Worm (Caenorhabditis elegans) whole organism, L4 larva: ENCODE measurements around the gene Y43F8B.3.

ENCODE experiments used
- F37D6.2 ChIP-seq: sonication (generic microtip); optimal IDR thresholded peaks from 2 replicates; lab custom pipeline; 2016; ENCODE audit warnings: mild to moderate bottlenecking, missing genetic modification characterization, missing compliant biosample characterization
- F49E8.2 ChIP-seq: sonication (generic microtip); optimal IDR thresholded peaks from 2 replicates; lab custom pipeline; 2016; ENCODE audit warnings: missing compliant biosample characterization, mild to moderate bottlenecking, missing genetic modification characterization, borderline replicate concordance
- R02D3.7 ChIP-seq: fragments of 150-350 bp; sonication (generic microtip); optimal IDR thresholded peaks from 3 replicates; lab custom pipeline; 2014; ENCODE audit warnings: missing biosample characterization, missing genetic modification characterization
- T20F7.1 ChIP-seq: fragments of 200-800 bp; sonication (Bioruptor generic); optimal IDR thresholded peaks from 2 replicates; lab custom pipeline; 2018; ENCODE audit warnings: mild to moderate bottlenecking, missing genetic modification characterization, missing compliant biosample characterization
- Y105C5A.15 ChIP-seq: fragments of 200-800 bp; sonication (Bioruptor generic); IDR thresholded peaks from 2 replicates; pipeline ENCODE4 v1.3.6; 2022; ENCODE audit warnings: missing genetic modification characterization, missing compliant biosample characterization
- Y5F2A.4 ChIP-seq: fragments of 200-800 bp; sonication (Bioruptor generic); optimal IDR thresholded peaks from 2 replicates; lab custom pipeline; 2018; ENCODE audit warnings: mild to moderate bottlenecking, missing genetic modification characterization, missing compliant biosample characterization
- ZK337.2 ChIP-seq: fragments of 200-800 bp; sonication (Bioruptor generic); IDR thresholded peaks from 2 replicates; pipeline ENCODE4 v1.3.6; 2022; ENCODE audit warnings: missing genetic modification reagents, missing genetic modification characterization, missing compliant biosample characterization
- ZK546.5 ChIP-seq, 2 experiments: sonication (generic microtip); optimal IDR thresholded peaks; 2 replicates each; lab custom pipeline; 2017; ENCODE audit warnings: missing biosample characterization in 2 of 2, missing genetic modification characterization in 2 of 2
- attf-4 ChIP-seq: sonication (generic microtip); optimal IDR thresholded peaks from 3 replicates; lab custom pipeline; 2017; ENCODE audit warnings: missing biosample characterization, missing genetic modification characterization
- ceh-20 ChIP-seq: fragments of 200-800 bp; sonication (Bioruptor generic); IDR thresholded peaks from 2 replicates; pipeline ENCODE4 v1.3.6; 2022; ENCODE audit warnings: missing genetic modification reagents, missing genetic modification characterization, missing compliant biosample characterization
- ceh-44 ChIP-seq: fragments of 200-800 bp; sonication (Bioruptor generic); IDR thresholded peaks from 2 replicates; pipeline ENCODE4 v1.3.6; 2022; ENCODE audit warnings: missing genetic modification reagents, missing genetic modification characterization, missing compliant biosample characterization
- daf-16 ChIP-seq, 3 experiments: sonication (generic microtip); optimal IDR thresholded peaks; 2 replicates each; lab custom pipeline; 2016 to 2017; ENCODE audit warnings: missing genetic modification characterization in 3 of 3, missing genetic modification reagents in 3 of 3, mild to moderate bottlenecking in 2 of 3, missing compliant biosample characterization in 2 of 3, missing biosample characterization in 1 of 3, moderate library complexity in 1 of 3
- dmd-6 ChIP-seq: fragments of 200-800 bp; sonication (Bioruptor generic); IDR thresholded peaks from 2 replicates; pipeline ENCODE4 v1.3.6; 2022; ENCODE audit warnings: missing genetic modification reagents, missing genetic modification characterization, missing compliant biosample characterization
- dmd-8 ChIP-seq: fragments of 200-800 bp; sonication (Bioruptor generic); IDR thresholded peaks from 2 replicates; pipeline ENCODE4 v1.3.6; 2022; ENCODE audit warnings: missing genetic modification characterization, missing compliant biosample characterization
- dpl-1 ChIP-seq: fragments of 150-350 bp; optimal IDR thresholded peaks from 2 replicates; lab custom pipeline; 2014; ENCODE audit warnings: missing biosample characterization, missing genetic modification reagents, missing genetic modification characterization
- dve-1 ChIP-seq: sonication (generic microtip); optimal IDR thresholded peaks from 2 replicates; lab custom pipeline; 2017; ENCODE audit warnings: antibody characterized with exemption, mild to moderate bottlenecking, missing genetic modification characterization, missing compliant biosample characterization; ENCODE audit not compliant: insufficient read depth
- fos-1 ChIP-seq: fragments of 150-350 bp; optimal IDR thresholded peaks from 2 replicates; lab custom pipeline; 2014; ENCODE audit warnings: missing biosample characterization, missing genetic modification characterization
- hif-1 ChIP-seq, 2 experiments: sonication (generic microtip); optimal IDR thresholded peaks; 2 replicates each; lab custom pipeline; 2016 to 2017; ENCODE audit warnings: missing compliant biosample characterization in 2 of 2, missing genetic modification characterization in 2 of 2, missing genetic modification reagents in 2 of 2, missing genotype in 2 of 2, mild to moderate bottlenecking in 1 of 2
- hlh-11 ChIP-seq: fragments of 200-800 bp; sonication (Bioruptor generic); optimal IDR thresholded peaks from 2 replicates; lab custom pipeline; 2018; ENCODE audit warnings: mild to moderate bottlenecking, missing genetic modification characterization, missing compliant biosample characterization
- hlh-30 ChIP-seq: sonication (generic microtip); optimal IDR thresholded peaks from 2 replicates; lab custom pipeline; 2017; ENCODE audit warnings: antibody characterized with exemption, mild to moderate bottlenecking, missing genetic modification characterization, missing compliant biosample characterization; ENCODE audit not compliant: insufficient read depth
- hmg-1.1 ChIP-seq: fragments of 200-800 bp; sonication (Bioruptor generic); IDR thresholded peaks from 2 replicates; pipeline ENCODE4 v1.3.6; 2022; ENCODE audit warnings: missing genetic modification reagents, missing genetic modification characterization, missing compliant biosample characterization
- lin-15B ChIP-seq: fragments of 150-350 bp; sonication (generic microtip); optimal IDR thresholded peaks from 3 replicates; lab custom pipeline; 2014; ENCODE audit warnings: missing biosample characterization, missing genetic modification characterization
- lin-38 ChIP-seq: fragments of 200-800 bp; sonication (Bioruptor generic); IDR thresholded peaks from 2 replicates; pipeline ENCODE4 v1.3.6; 2022; ENCODE audit warnings: missing genetic modification reagents, missing genetic modification characterization, missing compliant biosample characterization
- lsy-2 ChIP-seq, 2 experiments: fragments of 150-350 bp in 1 of 2; sonication (generic microtip) in 1 of 2; optimal IDR thresholded peaks; 2 replicates each; lab custom pipeline; 2014 to 2017; ENCODE audit warnings: missing biosample characterization in 2 of 2, missing genetic modification characterization in 2 of 2
- madf-9 ChIP-seq: fragments of 200-800 bp; sonication (Bioruptor generic); conservative IDR thresholded peaks from 2 replicates; pipeline ENCODE4 v1.3.6; 2022; ENCODE audit warnings: missing genetic modification reagents, missing genetic modification characterization, missing compliant biosample characterization
- mdl-1 ChIP-seq, 2 experiments: fragments of 150-350 bp in 1 of 2; sonication (generic microtip) in 1 of 2; optimal IDR thresholded peaks; 2 replicates each; lab custom pipeline; 2014 to 2017; ENCODE audit warnings: missing biosample characterization in 2 of 2, missing genetic modification characterization in 2 of 2
- mep-1 ChIP-seq: fragments of 150-350 bp; sonication (generic microtip); optimal IDR thresholded peaks from 3 replicates; lab custom pipeline; 2014; ENCODE audit warnings: missing biosample characterization, missing genetic modification characterization
- nhr-11 ChIP-seq: fragments of 150-350 bp; optimal IDR thresholded peaks from 2 replicates; lab custom pipeline; 2014; ENCODE audit warnings: missing biosample characterization, missing genetic modification characterization
- nhr-111 ChIP-seq: fragments of 200-800 bp; sonication (Bioruptor generic); optimal IDR thresholded peaks from 2 replicates; lab custom pipeline; 2018; ENCODE audit warnings: mild to moderate bottlenecking, missing genetic modification characterization, missing compliant biosample characterization
- nhr-25 ChIP-seq: sonication (generic microtip); optimal IDR thresholded peaks from 2 replicates; lab custom pipeline; 2017; ENCODE audit warnings: missing genetic modification characterization, mild to moderate bottlenecking, missing compliant biosample characterization, antibody characterized with exemption, moderate library complexity, borderline replicate concordance; ENCODE audit not compliant: insufficient read depth
- nhr-28 ChIP-seq: fragments of 150-350 bp; optimal IDR thresholded peaks from 2 replicates; lab custom pipeline; 2014; ENCODE audit warnings: missing biosample characterization, missing genetic modification characterization
- nhr-42 ChIP-seq: fragments of 200-800 bp; sonication (Bioruptor generic); IDR thresholded peaks from 2 replicates; pipeline ENCODE4 v1.3.6; 2022; ENCODE audit warnings: missing genetic modification characterization, missing compliant biosample characterization
- nhr-77 ChIP-seq: fragments of 150-350 bp; optimal IDR thresholded peaks from 2 replicates; lab custom pipeline; 2014; ENCODE audit warnings: missing biosample characterization, missing genetic modification characterization
- pha-4 ChIP-seq, 2 experiments: fragments of 150-350 bp in 1 of 2; fragments of 200-800 bp in 1 of 2; sonication (Bioruptor generic) in 1 of 2; IDR thresholded peaks in 1 of 2; optimal IDR thresholded peaks in 1 of 2; 2 replicates each; pipeline versions ENCODE4 v1.3.6 to Lab custom; 2014 to 2022; ENCODE audit warnings: missing genetic modification characterization in 2 of 2, missing genetic modification reagents in 2 of 2, missing biosample characterization in 1 of 2, missing compliant biosample characterization in 1 of 2
- pqm-1 ChIP-seq: sonication (generic microtip); optimal IDR thresholded peaks from 2 replicates; lab custom pipeline; 2017; ENCODE audit warnings: missing biosample characterization, missing genetic modification characterization
- sdz-12 ChIP-seq: fragments of 200-800 bp; sonication (Bioruptor generic); optimal IDR thresholded peaks from 2 replicates; lab custom pipeline; 2018; ENCODE audit warnings: mild to moderate bottlenecking, missing genetic modification characterization, missing compliant biosample characterization
- skn-1 ChIP-seq: fragments of 150-350 bp; optimal IDR thresholded peaks from 2 replicates; lab custom pipeline; 2014; ENCODE audit warnings: missing biosample characterization, missing genetic modification characterization
- spr-1 ChIP-seq: sonication (generic microtip); optimal IDR thresholded peaks from 2 replicates; lab custom pipeline; 2016; ENCODE audit warnings: mild to moderate bottlenecking, missing genetic modification characterization, missing compliant biosample characterization
- unc-62 ChIP-seq, 3 experiments: fragments of 150-350 bp in 1 of 3; sonication (generic microtip); optimal IDR thresholded peaks in 2 of 3; peaks in 1 of 3; 1 replicate in 1 of 3; 2 replicates in 2 of 3; lab custom pipeline; 2014 to 2017; ENCODE audit warnings: missing biosample characterization in 3 of 3, missing genetic modification characterization in 3 of 3, missing genetic modification reagents in 3 of 3, missing genotype in 1 of 3
- vab-7 ChIP-seq: fragments of 200-800 bp; sonication (Bioruptor generic); IDR thresholded peaks from 2 replicates; pipeline ENCODE4 v1.3.6; 2022; ENCODE audit warnings: missing genetic modification reagents, missing genetic modification characterization, missing compliant biosample characterization
- zag-1 ChIP-seq: fragments of 150-350 bp; optimal IDR thresholded peaks from 2 replicates; lab custom pipeline; 2014; ENCODE audit warnings: missing biosample characterization, missing genetic modification characterization
- zfp-2 ChIP-seq: sonication (generic microtip); optimal IDR thresholded peaks from 2 replicates; lab custom pipeline; 2016; ENCODE audit warnings: mild to moderate bottlenecking, missing genetic modification characterization, missing compliant biosample characterization
- zip-11 ChIP-seq: fragments of 200-800 bp; sonication (Bioruptor generic); IDR thresholded peaks from 2 replicates; pipeline ENCODE4 v1.3.6; 2022; ENCODE audit warnings: missing genetic modification characterization, missing compliant biosample characterization
- ztf-11 ChIP-seq: fragments of 150-350 bp; optimal IDR thresholded peaks from 2 replicates; lab custom pipeline; 2014; ENCODE audit warnings: missing biosample characterization, missing genetic modification characterization

The Y43F8B.3 gene

DNA sequence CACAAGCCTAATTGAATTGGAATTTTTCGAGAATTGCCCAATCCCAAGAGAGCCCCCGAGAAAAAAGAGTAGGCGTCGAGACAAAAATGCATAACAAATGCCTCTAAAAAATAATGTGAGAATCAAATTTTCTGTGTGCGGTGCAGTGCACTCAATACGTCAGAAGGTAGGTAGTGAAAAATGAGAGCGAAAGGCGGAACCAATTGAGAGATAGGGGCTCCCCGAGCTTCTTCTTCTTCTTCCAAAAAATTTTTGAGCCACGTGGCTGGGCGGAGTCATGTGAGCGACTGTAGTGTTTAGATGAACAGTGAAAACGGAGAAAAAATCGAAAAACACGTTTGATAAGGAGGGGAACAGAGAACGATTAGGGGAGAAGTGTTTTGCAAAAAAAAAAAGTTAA is 21.7 kb downstream of the Y43F8B.3 start (continued):
- peak in 1 of 2 experiments; percentile 38 for TF ChIP-seq unc-62 (GFP tag; optimal IDR thresholded peaks at IDR 0.05 in 1 of 2; lab: Kevin White, UChicago)
- no peak for TF ChIP-seq unc-62 (tag; optimal IDR thresholded peaks at IDR 0.05; lab: Kevin White, UChicago)
- 0 out of 2 replicates have a peak, but pooled peaks have one; percentile 37 for TF ChIP-seq hmg-1.1 (GFP tag; lab: Robert Waterston, UW)
- TF ChIP-seq lsy-2 (tag; optimal IDR thresholded peaks at IDR 0.05; lab: Kevin White, UChicago), result peak in 1 of 2 experiments; percentile 23
- peak; percentile 80 for TF ChIP-seq hlh-11 (tag; lab: Kevin White, UChicago)
- TF ChIP-seq dve-1 (tag; lab: Kevin White, UChicago), result peak; percentile 40
- TF ChIP-seq daf-16 (GFP tag; optimal IDR thresholded peaks at IDR 0.05; lab: Kevin White, UChicago), result no peak
- TF ChIP-seq daf-16 (tag; optimal IDR thresholded peaks at IDR 0.05; lab: Kevin White, UChicago), result peak; percentile 55
- peak; percentile 31 for TF ChIP-seq mep-1
- no peak for TF ChIP-seq zag-1 (tag; lab: Kevin White, UChicago)
- no peak for TF ChIP-seq pha-4 (GFP tag; IDR thresholded peaks at IDR 0.05; lab: Robert Waterston, UW)
- no peak for TF ChIP-seq pha-4 (tag; optimal IDR thresholded peaks at IDR 0.05; lab: Kevin White, UChicago)

DNA sequence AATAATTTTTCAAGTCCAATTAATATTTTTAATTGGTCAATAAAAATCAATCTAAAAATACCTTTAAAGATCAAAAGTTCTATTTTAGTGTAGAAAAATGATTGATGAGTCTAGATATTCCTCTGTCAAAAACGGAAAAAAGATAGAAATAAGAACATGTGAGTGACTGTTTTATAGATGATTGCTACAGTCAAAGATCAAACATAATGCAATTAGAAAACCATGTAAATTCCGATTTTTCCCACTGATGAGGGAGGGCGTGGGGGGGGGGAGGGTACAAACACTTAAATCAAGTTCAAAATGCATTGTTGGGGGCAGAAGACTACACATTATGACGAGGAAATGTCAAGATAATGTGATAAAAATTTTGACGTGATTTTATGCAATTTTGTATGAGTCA is 23.3 kb downstream of the Y43F8B.3 start:
- TF ChIP-seq ceh-20, result 0 out of 2 replicates have a peak, but pooled peaks have one; percentile 16
- no peak for TF ChIP-seq nhr-25 (tag; lab: Kevin White, UChicago)
- peak; percentile 33 for TF ChIP-seq dmd-6 (GFP tag; lab: Robert Waterston, UW)
- TF ChIP-seq hlh-30 (tag; lab: Kevin White, UChicago), result peak; percentile 6
- TF ChIP-seq, all 104 proteins: peak for 3

DNA sequence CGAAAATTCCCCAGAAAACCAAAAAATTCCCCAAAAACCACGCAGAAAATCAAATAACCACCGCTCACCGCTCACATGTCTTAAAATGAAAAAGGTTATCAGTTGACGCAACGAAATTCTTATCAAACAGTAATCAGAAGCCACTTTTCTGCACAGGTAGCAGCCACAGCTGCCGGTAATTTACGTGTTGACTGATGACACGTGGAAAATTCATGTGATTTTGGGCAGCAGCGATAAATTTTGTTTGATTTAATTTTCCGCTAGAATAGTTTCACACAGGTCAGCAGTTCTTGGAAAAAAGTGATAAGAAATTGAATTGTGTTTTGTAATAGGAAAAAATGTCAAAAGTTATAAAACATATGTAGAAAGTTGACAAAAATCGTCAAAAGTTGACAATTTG is 24.7 kb downstream of the Y43F8B.3 start:
- no peak for TF ChIP-seq hmg-1.1 (GFP tag; lab: Robert Waterston, UW)
- TF ChIP-seq Y5F2A.4 (GFP tag; lab: Kevin White, UChicago), result no peak
- no peak for TF ChIP-seq vab-7 (GFP tag; lab: Robert Waterston, UW)
- peak; percentile 49 for TF ChIP-seq mep-1
- no peak for TF ChIP-seq dmd-8
- peak; percentile 100 for TF ChIP-seq dmd-6 (GFP tag; lab: Robert Waterston, UW)
- no peak for TF ChIP-seq dpl-1 (GFP tag; lab: Kevin White, UChicago)
- TF ChIP-seq skn-1 (tag; lab: Kevin White, UChicago), result no peak
- no peak for TF ChIP-seq sdz-12 (GFP tag; lab: Kevin White, UChicago)
- peak; percentile 96 for TF ChIP-seq hlh-30 (tag; lab: Kevin White, UChicago)
- peak; percentile 5 to 91 for TF ChIP-seq mdl-1 (tag; optimal IDR thresholded peaks at IDR 0.05; lab: Kevin White, UChicago)
- no peak for TF ChIP-seq lin-15B (tag; lab: Kevin White, UChicago)
- TF ChIP-seq hif-1 (tag; optimal IDR thresholded peaks at IDR 0.05; lab: Kevin White, UChicago), result peak in 1 of 2 experiments; percentile 17
- TF ChIP-seq F49E8.2 (tag; lab: Kevin White, UChicago), result no peak
- no peak for TF ChIP-seq fos-1 (tag; lab: Kevin White, UChicago)
- no peak for TF ChIP-seq madf-9 (GFP tag; lab: Robert Waterston, UW)
- no peak for TF ChIP-seq F37D6.2
- peak; percentile 97 for TF ChIP-seq ceh-20
- no peak for TF ChIP-seq nhr-11
- 0 out of 2 replicates have a peak, but pooled peaks have one; percentile 12 for TF ChIP-seq lin-38 (GFP tag; lab: Robert Waterston, UW)
- peak; percentile 97 for TF ChIP-seq pqm-1
- no peak for TF ChIP-seq zip-11 (GFP tag; lab: Robert Waterston, UW)
- TF ChIP-seq ZK337.2, result no peak
- TF ChIP-seq nhr-28 (tag; lab: Kevin White, UChicago), result peak; percentile 97
- TF ChIP-seq nhr-42 (GFP tag; lab: Robert Waterston, UW), result no peak
- no peak for TF ChIP-seq ceh-44
- no peak for TF ChIP-seq attf-4 (tag; lab: Kevin White, UChicago)
- no peak for TF ChIP-seq Y105C5A.15 (GFP tag; lab: Robert Waterston, UW)
- no peak for TF ChIP-seq ztf-11 (tag; lab: Kevin White, UChicago)
- TF ChIP-seq nhr-111 (GFP tag; lab: Kevin White, UChicago), result no peak
- no peak for TF ChIP-seq zfp-2 (tag; lab: Kevin White, UChicago)
- peak; percentile 74 for TF ChIP-seq T20F7.1
- peak; percentile 91 for TF ChIP-seq nhr-77 (tag; lab: Kevin White, UChicago)
- no peak for TF ChIP-seq R02D3.7
- TF ChIP-seq ZK546.5 (tag; optimal IDR thresholded peaks at IDR 0.05; lab: Kevin White, UChicago), result no peak
- TF ChIP-seq spr-1, result no peak
- peak; percentile 97 for TF ChIP-seq dve-1 (tag; lab: Kevin White, UChicago)
